Worm (Caenorhabditis elegans): ENCODE data around the gene ZK180.8.

The ZK180.8 gene

DNA sequence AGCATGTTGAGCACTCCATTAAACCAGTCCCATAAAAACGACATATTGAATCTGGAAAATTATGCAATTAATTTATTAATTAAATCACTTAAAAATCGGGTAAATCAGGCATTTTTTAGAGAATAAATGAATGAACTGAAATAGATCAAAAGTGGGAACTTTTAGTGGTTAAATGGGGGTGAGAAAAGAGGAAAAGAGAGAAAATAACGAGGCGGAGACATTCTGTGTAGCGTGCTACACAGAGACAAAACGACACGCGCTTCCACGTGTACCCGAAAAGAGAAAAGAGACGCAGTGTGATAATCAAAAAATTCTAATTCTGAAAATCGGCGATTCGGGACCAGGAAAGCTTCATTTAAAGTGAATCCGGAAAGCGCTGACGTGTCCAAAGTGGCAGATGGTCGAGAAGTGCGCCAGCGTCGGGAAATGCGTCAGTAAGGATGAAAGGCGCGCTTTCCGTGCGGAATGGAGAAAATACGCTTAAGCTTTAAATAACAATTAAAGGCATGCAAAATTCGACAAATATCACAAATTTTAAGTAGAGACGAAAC, 1.8 kb upstream of the ZK180.8 start, which contains the start of gene sar-1 (continued):
- TF ChIP-seq nhr-23 (tag; optimal IDR thresholded peaks at IDR 0.05) (peak; percentile 63), mml-1 (tag; optimal IDR thresholded peaks at IDR 0.05) (no peak), aly-2 (tag; optimal IDR thresholded peaks at IDR 0.05) (no peak), nfya-1 (tag; optimal IDR thresholded peaks at IDR 0.05; ENCODE audit: insufficient read depth) (peak; percentile 70), ztf-4 (tag; optimal IDR thresholded peaks at IDR 0.05) (peak; percentile 65), nhr-28 (tag; optimal IDR thresholded peaks at IDR 0.05) (no peak), fos-1 (tag; optimal IDR thresholded peaks at IDR 0.05) (no peak), hmg-11 (tag; optimal IDR thresholded peaks at IDR 0.05) (peak; percentile 53)

DNA sequence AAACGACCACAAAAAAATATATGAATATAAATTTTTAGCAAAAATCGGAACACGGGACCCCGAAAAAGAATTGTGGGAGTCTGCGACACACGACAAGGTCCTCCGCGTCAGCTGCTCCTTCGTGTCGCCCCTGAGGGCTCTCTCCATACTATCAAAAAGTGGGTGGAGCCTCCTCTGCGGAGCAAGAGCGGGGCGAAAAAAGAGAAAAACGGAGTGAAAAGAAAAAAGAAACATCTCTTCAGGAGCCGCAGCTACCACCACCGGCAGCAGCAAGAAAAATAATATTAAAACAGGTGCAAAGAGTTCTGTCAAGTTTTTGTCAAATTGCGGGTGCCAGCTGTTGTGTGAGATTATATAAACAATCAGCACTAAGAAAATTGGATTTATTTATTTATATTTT, 4.9 kb downstream of the ZK180.8 start, which contains the start of gene gbb-2:
Gene gbb-2 (minus strand): TSS at position 112 of the 400 bp plus-strand sequence.
- TF ChIP-seq lin-39 (tag; optimal IDR thresholded peaks at IDR 0.05) (peak; percentile 40), ceh-82 (tag; optimal IDR thresholded peaks at IDR 0.05) (no peak), ceh-16 (tag; optimal IDR thresholded peaks at IDR 0.05) (no peak), nfya-1 (tag; optimal IDR thresholded peaks at IDR 0.05; ENCODE audit: insufficient read depth) (peak; percentile 38), ama-1 (optimal IDR thresholded peaks at IDR 0.05) (no peak), pha-4 (tag; optimal IDR thresholded peaks at IDR 0.05) (no peak), mdl-1 (tag; optimal IDR thresholded peaks at IDR 0.05) (no peak)

DNA sequence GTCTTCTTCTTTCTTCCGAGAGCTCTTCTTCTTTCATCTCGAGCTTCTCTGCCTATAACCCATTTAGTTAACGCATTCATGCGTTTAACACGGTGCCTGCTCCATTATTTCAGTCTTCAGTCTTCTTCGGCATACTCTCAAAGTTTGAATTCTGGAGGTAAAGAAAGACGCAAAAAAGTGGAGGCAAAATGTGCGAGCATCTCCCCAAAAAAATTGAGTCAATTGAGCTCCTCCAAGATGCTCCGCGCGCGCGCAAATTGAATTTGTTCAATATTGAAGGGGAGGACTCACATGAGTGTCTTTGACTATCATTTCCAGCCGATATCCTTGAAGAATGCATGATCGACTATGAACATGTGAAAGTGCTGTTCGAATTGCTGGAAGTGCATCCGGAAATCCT, 6.4 kb downstream of the ZK180.8 start:
- no peak for TF ChIP-seq aly-2 (tag; optimal IDR thresholded peaks at IDR 0.05)
- peak; percentile 47 for TF ChIP-seq fkh-10 (GFP tag; optimal IDR thresholded peaks at IDR 0.05)

DNA sequence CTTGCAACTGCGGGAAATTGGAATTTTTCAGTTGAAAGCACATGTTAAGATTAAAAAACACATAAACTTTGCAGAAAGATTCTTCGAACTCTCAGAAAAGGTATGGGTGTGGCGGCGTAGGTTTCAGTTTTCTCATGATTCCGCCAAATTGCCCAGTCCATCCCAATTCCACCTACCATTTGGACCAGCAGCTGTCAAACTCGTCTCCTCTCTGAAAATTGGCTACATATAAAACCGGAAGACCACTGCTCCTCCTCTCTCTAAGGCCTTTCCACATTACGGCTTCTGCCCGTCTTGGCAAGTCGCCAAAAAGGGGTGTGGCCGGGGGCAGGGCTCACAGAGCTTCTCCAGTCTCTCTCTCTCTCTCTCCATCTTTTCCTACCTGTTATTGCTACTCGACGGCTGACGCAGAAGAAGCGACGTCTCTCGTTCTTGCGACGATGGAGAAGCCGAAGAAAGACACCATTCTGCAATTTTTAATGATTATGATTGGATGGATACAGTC, 21.3 kb downstream of the ZK180.8 start, which contains the start of gene ZK180.7:
Gene ZK180.7 (plus strand): TSS at position 395 of the 505 bp plus-strand sequence.
- no peak for TF ChIP-seq elt-3 (tag; optimal IDR thresholded peaks at IDR 0.05)
- no peak for TF ChIP-seq zag-1 (tag; optimal IDR thresholded peaks at IDR 0.05)
- no peak for TF ChIP-seq nhr-237 (tag; optimal IDR thresholded peaks at IDR 0.05)
- no peak for TF ChIP-seq nhr-28 (tag; optimal IDR thresholded peaks at IDR 0.05)
- TF ChIP-seq ceh-28 (tag; optimal IDR thresholded peaks at IDR 0.05): no peak

- TF ChIP-seq tbx-2 (tag; optimal IDR thresholded peaks at IDR 0.05): no peak
- TF ChIP-seq unc-62 (GFP tag; optimal IDR thresholded peaks at IDR 0.05): no peak
- no peak for TF ChIP-seq ceh-82 (tag; optimal IDR thresholded peaks at IDR 0.05)
- peak; percentile 86 for TF ChIP-seq pqm-1 (tag; optimal IDR thresholded peaks at IDR 0.05)
- no peak for TF ChIP-seq nfya-1 (tag; optimal IDR thresholded peaks at IDR 0.05; ENCODE audit: insufficient read depth)
- TF ChIP-seq skn-1 (tag; optimal IDR thresholded peaks at IDR 0.05): no peak
- no peak for TF ChIP-seq nhr-12 (tag; optimal IDR thresholded peaks at IDR 0.05)
- TF ChIP-seq ZK546.5 (tag; optimal IDR thresholded peaks at IDR 0.05): no peak
- no peak for TF ChIP-seq lin-15B (tag; optimal IDR thresholded peaks at IDR 0.05)
- TF ChIP-seq aly-2 (tag; optimal IDR thresholded peaks at IDR 0.05): no peak
- no peak for TF ChIP-seq elt-3 (tag; optimal IDR thresholded peaks at IDR 0.05)
- no peak for TF ChIP-seq nhr-11 (tag; optimal IDR thresholded peaks at IDR 0.05)
- TF ChIP-seq elt-2 (tag; optimal IDR thresholded peaks at IDR 0.05): peak; percentile 82
- peak; percentile 36 for TF ChIP-seq pha-4 (tag; optimal IDR thresholded peaks at IDR 0.05)
Observed at ce11 chrIV:4486738-4487137, 24.8 kb downstream of the ZK180.8 start, which contains the start of gene trx-3. TSS of gene trx-3 (plus strand) at chrIV:4487028.

- TF ChIP-seq pqm-1 (tag; optimal IDR thresholded peaks at IDR 0.05) (peak; percentile 78), elt-2 (tag; optimal IDR thresholded peaks at IDR 0.05) (peak; percentile 73), unc-39 (tag; optimal IDR thresholded peaks at IDR 0.05) (no peak), mml-1 (tag; optimal IDR thresholded peaks at IDR 0.05) (no peak), fos-1 (tag; optimal IDR thresholded peaks at IDR 0.05) (no peak)
Observed at ce11 chrIV:4484555-4484954, 27.0 kb downstream of the ZK180.8 start.

DNA sequence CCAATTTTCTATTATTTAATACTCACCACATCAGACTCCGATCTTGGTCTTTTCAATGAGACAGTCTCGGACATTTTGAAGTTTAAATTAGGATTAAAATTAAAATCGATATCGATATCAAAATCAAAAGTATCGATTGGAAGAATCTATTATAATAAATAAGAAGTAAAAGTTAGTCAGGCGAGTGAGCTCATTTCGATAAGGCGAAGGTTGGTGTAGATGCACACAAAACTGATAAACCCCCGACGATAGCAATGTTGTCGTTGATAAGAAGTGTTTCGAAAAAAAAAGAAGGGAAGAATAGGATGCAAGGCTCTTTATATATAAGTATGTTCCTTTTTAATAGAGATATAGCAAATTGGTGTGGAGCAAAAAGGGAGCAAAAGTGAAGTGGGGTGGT, 29.0 kb downstream of the ZK180.8 start, which contains the start of gene M01H9.4:
Gene M01H9.4 (minus strand): TSS at position 379 of the 400 bp plus-strand sequence.
- TF ChIP-seq lin-15B (tag; optimal IDR thresholded peaks at IDR 0.05): no peak
- peak; percentile 60 for TF ChIP-seq ceh-28 (tag; optimal IDR thresholded peaks at IDR 0.05)
- TF ChIP-seq fkh-2 (tag; optimal IDR thresholded peaks at IDR 0.05): no peak
- no peak for TF ChIP-seq ama-1 (optimal IDR thresholded peaks at IDR 0.05)
- TF ChIP-seq lin-39 (tag; optimal IDR thresholded peaks at IDR 0.05): no peak
- no peak for TF ChIP-seq skn-1 (tag; optimal IDR thresholded peaks at IDR 0.05)
- peak; percentile 70 for TF ChIP-seq jun-1 (tag; optimal IDR thresholded peaks at IDR 0.05)
- TF ChIP-seq elt-2 (tag; optimal IDR thresholded peaks at IDR 0.05): peak; percentile 97
- TF ChIP-seq unc-62 (GFP tag; optimal IDR thresholded peaks at IDR 0.05): no peak
- TF ChIP-seq unc-39 (tag; optimal IDR thresholded peaks at IDR 0.05): no peak
- no peak for TF ChIP-seq mml-1 (tag; optimal IDR thresholded peaks at IDR 0.05)
- no peak for TF ChIP-seq mdl-1 (tag; optimal IDR thresholded peaks at IDR 0.05)
- TF ChIP-seq nhr-67 (tag; optimal IDR thresholded peaks at IDR 0.05): no peak
- no peak for TF ChIP-seq daf-12 (tag; optimal IDR thresholded peaks at IDR 0.05)
- TF ChIP-seq ZK546.5 (tag; optimal IDR thresholded peaks at IDR 0.05): no peak
- TF ChIP-seq eor-1 (tag; optimal IDR thresholded peaks at IDR 0.05): no peak
- TF ChIP-seq egl-27 (tag; optimal IDR thresholded peaks at IDR 0.05): no peak
- no peak for TF ChIP-seq fkh-10 (GFP tag; optimal IDR thresholded peaks at IDR 0.05)
- no peak for TF ChIP-seq ceh-82 (tag; optimal IDR thresholded peaks at IDR 0.05)
- TF ChIP-seq lsy-12 (tag; optimal IDR thresholded peaks at IDR 0.05): no peak
- TF ChIP-seq pha-4 (tag; optimal IDR thresholded peaks at IDR 0.05): peak; percentile 55
- TF ChIP-seq pqm-1 (tag; optimal IDR thresholded peaks at IDR 0.05): peak; percentile 82
- no peak for TF ChIP-seq hmg-11 (tag; optimal IDR thresholded peaks at IDR 0.05)
- TF ChIP-seq egl-5 (tag; optimal IDR thresholded peaks at IDR 0.05): no peak
